Fruit fly (Drosophila melanogaster) whole organism: ENCODE measurements around the gene Osi6.

ENCODE experiments used
- CG8478 ChIP-seq: fragments of >200 bp; optimal IDR thresholded peaks from 2 replicates; lab custom pipeline; 2018; ENCODE audit warnings: inconsistent platforms
- EcR ChIP-seq, 2 experiments: fragments of >200 bp; optimal IDR thresholded peaks; 2 replicates each; lab custom pipeline; 2017; ENCODE audit warnings: missing biosample characterization in 2 of 2, missing genetic modification characterization in 2 of 2, missing genetic modification reagents in 2 of 2
- pan ChIP-seq: fragments of >200 bp; optimal IDR thresholded peaks from 2 replicates; lab custom pipeline; 2017
- psq ChIP-seq: fragments of >200 bp; optimal IDR thresholded peaks from 2 replicates; lab custom pipeline; 2017

DNA sequence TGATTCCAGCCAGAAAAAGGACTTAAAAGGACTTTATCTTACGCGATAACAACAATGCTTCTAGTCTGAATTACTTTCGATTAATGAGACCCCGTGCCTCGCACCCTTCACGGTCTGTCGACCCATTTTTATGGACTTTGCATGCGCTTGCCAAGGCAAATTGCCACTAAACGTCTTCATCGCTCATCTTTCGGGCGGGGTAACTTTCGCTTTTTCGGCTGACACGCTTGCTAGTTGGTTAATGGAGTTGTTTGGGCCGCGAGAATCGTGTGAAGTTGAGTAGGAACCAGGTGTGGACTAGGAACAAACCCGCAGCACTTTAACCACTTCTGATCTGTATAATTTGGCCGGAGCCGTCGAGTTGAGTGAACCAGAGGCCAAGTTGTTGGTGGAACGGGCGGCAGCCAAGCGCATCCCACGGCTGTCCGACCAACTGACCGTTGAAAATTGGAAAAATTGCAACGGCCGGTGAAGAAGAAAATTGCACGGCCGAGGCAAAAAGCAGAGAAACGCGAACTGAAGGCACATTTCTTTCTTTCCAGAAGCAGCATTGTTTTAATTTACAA, 7.4 kb upstream of the Osi6 start, which contains the start of gene Osi5:
- TF ChIP-seq CG8478 (lab: Kevin White, UChicago), result no peak
- no peak for TF ChIP-seq pan (lab: Kevin White, UChicago)
- no peak for TF ChIP-seq psq
- TF ChIP-seq EcR (GFP tag; optimal IDR thresholded peaks at IDR 0.05; lab: Kevin White, UChicago), result no peak
